Worm (Caenorhabditis elegans): ENCODE results near the gene K09H11.9.

The K09H11.9 gene

DNA sequence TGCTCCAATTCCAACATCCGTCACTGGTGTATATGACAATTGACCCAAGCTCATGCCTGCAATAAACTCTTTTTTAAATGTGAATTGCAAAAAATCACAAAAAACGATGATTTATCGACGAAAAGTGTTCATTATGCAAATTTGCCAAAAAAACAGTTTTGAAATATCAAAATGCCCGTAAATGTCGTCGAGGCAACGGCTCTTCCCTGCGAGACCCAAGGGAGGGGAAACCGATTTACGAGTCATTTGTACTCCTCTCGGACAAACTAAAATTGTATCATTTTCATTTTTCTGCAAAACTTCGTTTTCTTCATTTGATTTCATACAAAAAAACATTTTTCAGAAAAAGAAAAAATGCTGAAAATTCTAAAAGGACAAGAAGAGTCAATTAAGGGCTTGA, 31.9 kb downstream of the K09H11.9 start, which contains the start of the genes hmgs-1 and F25B4.4:
hmgs-1 (minus strand) TSS at position 56 of the 400 bp plus-strand sequence.
F25B4.4 (plus strand) TSS at position 340 of the 400 bp plus-strand sequence.
- TF ChIP-seq pax-3 (tag; optimal IDR thresholded peaks at IDR 0.05) (peak; percentile 82), unc-30 (tag; optimal IDR thresholded peaks at IDR 0.05) (no peak), nhr-71 (tag; optimal IDR thresholded peaks at IDR 0.05) (peak; percentile 95), pag-3 (tag; optimal IDR thresholded peaks at IDR 0.05; ENCODE audit: borderline replicate concordance, insufficient read depth) (peak; percentile 35), xbp-1 (tag; optimal IDR thresholded peaks at IDR 0.05) (peak; percentile 93), nhr-76 (tag; optimal IDR thresholded peaks at IDR 0.05) (no peak), nhr-90 (tag; optimal IDR thresholded peaks at IDR 0.05; ENCODE audit: poor library complexity) (peak; percentile 85), skn-1 (tag; optimal IDR thresholded peaks at IDR 0.05) (peak; percentile 84), snpc-4 (tag; optimal IDR thresholded peaks at IDR 0.05) (peak; percentile 71), egl-13 (tag; optimal IDR thresholded peaks at IDR 0.05) (peak; percentile 74), jun-1 (tag; optimal IDR thresholded peaks at IDR 0.05) (peak; percentile 91), unc-86 (tag; optimal IDR thresholded peaks at IDR 0.05) (peak; percentile 90), nhr-19 (GFP tag; conservative IDR thresholded peaks at IDR 0.05) (peak; percentile 90), aly-2 (tag; optimal IDR thresholded peaks at IDR 0.05) (peak; percentile 89), lin-13 (GFP tag; optimal IDR thresholded peaks at IDR 0.05) (peak; percentile 92), mdl-1 (tag; optimal IDR thresholded peaks at IDR 0.05) (peak in 1 of 2 experiments; percentile 83), rnt-1 (tag; optimal IDR thresholded peaks at IDR 0.05) (peak; percentile 94), swsn-7 (tag; optimal IDR thresholded peaks at IDR 0.05) (peak; percentile 90), fos-1 (tag; optimal IDR thresholded peaks at IDR 0.05) (peak; percentile 84), blmp-1 (tag; optimal IDR thresholded peaks at IDR 0.05) (no peak), unc-98 (GFP tag; IDR thresholded peaks at IDR 0.05) (peak; percentile 28; the same call in 1 of the 2 replicates), nhr-11 (tag; optimal IDR thresholded peaks at IDR 0.05) (peak; percentile 84), tlp-1 (tag; optimal IDR thresholded peaks at IDR 0.05) (no peak), dpl-1 (GFP tag; optimal IDR thresholded peaks at IDR 0.05) (peak; percentile 84 to 86 (median 86)), unc-130 (tag; optimal IDR thresholded peaks at IDR 0.05) (peak; percentile 94), nhr-84 (tag; optimal IDR thresholded peaks at IDR 0.05) (no peak), hlh-4 (tag; optimal IDR thresholded peaks at IDR 0.05) (no peak), ceh-88 (GFP tag; IDR thresholded peaks at IDR 0.05) (peak; percentile 79; the same call in 1 of the 2 replicates), ama-1 (optimal IDR thresholded peaks at IDR 0.05) (peak; percentile 53), hlh-17 (GFP tag; optimal IDR thresholded peaks at IDR 0.05; ENCODE audit: borderline replicate concordance) (no peak), tbx-2 (tag; optimal IDR thresholded peaks at IDR 0.05) (peak; percentile 87), lir-3 (tag; optimal IDR thresholded peaks at IDR 0.05; ENCODE audit: poor library complexity) (peak; percentile 76), zip-4 (GFP tag; optimal IDR thresholded peaks at IDR 0.05) (peak; percentile 74), C04F5.9 (tag; optimal IDR thresholded peaks at IDR 0.05) (peak; percentile 67), aha-1 (tag; optimal IDR thresholded peaks at IDR 0.05) (peak; percentile 28), isw-1 (GFP tag; IDR thresholded peaks at IDR 0.05) (peak; percentile 89), ceh-82 (tag; optimal IDR thresholded peaks at IDR 0.05) (peak; percentile 87 to 94 (median 92)), nhr-20 (tag; optimal IDR thresholded peaks at IDR 0.05) (peak; percentile 94), mep-1 (tag; optimal IDR thresholded peaks at IDR 0.05) (peak; percentile 95), dsc-1 (tag; optimal IDR thresholded peaks at IDR 0.05) (peak; percentile 89), ets-5 (GFP tag; IDR thresholded peaks at IDR 0.05) (no peak), C34B4.2 (tag; optimal IDR thresholded peaks at IDR 0.05) (no peak), mab-9 (GFP tag; IDR thresholded peaks at IDR 0.05) (peak; percentile 72), ces-1 (GFP tag; optimal IDR thresholded peaks at IDR 0.05) (no peak), nhr-85 (tag) (peak; percentile 94), C16A3.4 (tag; optimal IDR thresholded peaks at IDR 0.05) (peak; percentile 90), sup-37 (GFP tag; optimal IDR thresholded peaks at IDR 0.05) (no peak), nhr-237 (tag; optimal IDR thresholded peaks at IDR 0.05) (peak; percentile 65), alr-1 (tag; optimal IDR thresholded peaks at IDR 0.05; ENCODE audit: borderline replicate concordance) (no peak), pqm-1 (tag; optimal IDR thresholded peaks at IDR 0.05) (no peak), ceh-63 (GFP tag; optimal IDR thresholded peaks at IDR 0.05) (no peak), fkh-4 (tag; optimal IDR thresholded peaks at IDR 0.05; ENCODE audit: borderline replicate concordance) (peak; percentile 68), hpl-2 (GFP tag; optimal IDR thresholded peaks at IDR 0.05) (peak; percentile 71)
